Fruit fly (Drosophila melanogaster) whole organism, embryonic: Measurements from ENCODE around the gene Cypl.

Source experiments
- CG17568 ChIP-seq: fragments of 200-800 bp; sonication (Bioruptor generic); optimal IDR thresholded peaks from 2 replicates; lab custom pipeline; 2018; ENCODE audit warnings: missing biosample characterization, mild to moderate bottlenecking, missing genetic modification characterization, moderate library complexity
- CG4328 ChIP-seq: fragments of 200-800 bp; sonication (Bioruptor generic); optimal IDR thresholded peaks from 3 replicates; lab custom pipeline; 2017; ENCODE audit warnings: missing biosample characterization, missing genetic modification reagents, missing genetic modification characterization
- CG6654 ChIP-seq: fragments of 200-800 bp; sonication (Bioruptor generic); optimal IDR thresholded peaks from 2 replicates; lab custom pipeline; 2017; ENCODE audit warnings: missing biosample characterization, mild to moderate bottlenecking, missing genetic modification characterization
- CG7556 ChIP-seq: fragments of 200-800 bp; sonication (Bioruptor generic); optimal IDR thresholded peaks from 2 replicates; lab custom pipeline; 2017; ENCODE audit warnings: missing biosample characterization, mild to moderate bottlenecking, missing genetic modification characterization
- Lhr ChIP-seq: fragments of 200-800 bp; sonication (Bioruptor generic); optimal IDR thresholded peaks from 3 replicates; lab custom pipeline; 2017; ENCODE audit warnings: mild to moderate bottlenecking, missing biosample characterization, missing genetic modification reagents, missing genetic modification characterization
- cg ChIP-seq: fragments of 200-800 bp; sonication (Bioruptor generic); optimal IDR thresholded peaks from 3 replicates; lab custom pipeline; 2019; ENCODE audit warnings: missing biosample characterization, mild to moderate bottlenecking, missing genetic modification characterization, moderate library complexity
- prd ChIP-seq, 3 experiments: fragments of >200 bp in 2 of 3; fragments of 200-800 bp in 1 of 3; sonication (Bioruptor generic) in 1 of 3; optimal IDR thresholded peaks in 2 of 3; IDR thresholded peaks in 1 of 3; 2 replicates in 2 of 3; 3 replicates in 1 of 3; pipeline versions ENCODE4 v1.3.6 to Lab custom; 2017 to 2022; ENCODE audit warnings: missing biosample characterization in 1 of 3, missing genetic modification characterization in 1 of 3
- shn ChIP-seq: fragments of 200-800 bp; sonication (Bioruptor generic); optimal IDR thresholded peaks from 3 replicates; lab custom pipeline; 2016; ENCODE audit warnings: missing biosample characterization, missing genetic modification characterization
- ttk ChIP-seq: fragments of 200-800 bp; sonication (Bioruptor generic); IDR thresholded peaks from 2 replicates; pipeline ENCODE4 v2.1.2; 2022; ENCODE audit warnings: missing biosample characterization, missing genetic modification characterization
- zen ChIP-seq: fragments of 200-800 bp; sonication (Bioruptor generic); optimal IDR thresholded peaks from 3 replicates; lab custom pipeline; 2018; ENCODE audit warnings: missing biosample characterization, mild to moderate bottlenecking, missing genetic modification characterization, moderate library complexity

DNA sequence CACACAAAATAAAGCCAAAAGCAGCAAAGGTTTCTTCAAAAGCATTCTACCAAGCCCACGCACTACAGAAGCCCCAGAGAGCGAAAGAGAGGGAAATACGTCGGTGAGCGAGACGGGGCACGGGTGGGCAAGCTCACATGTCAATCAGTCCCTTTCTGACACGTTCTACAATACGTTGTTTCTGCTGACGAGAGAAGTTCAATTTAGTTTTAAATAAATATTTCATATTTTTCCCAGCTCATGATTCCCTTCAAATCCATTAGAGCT is 8.0 kb upstream of the Cypl start:
- TF ChIP-seq ttk (GFP tag; lab: Robert Waterston, UW) (no peak), shn (GFP tag; lab: Kevin White, UChicago) (no peak), zen (tag; lab: Kevin White, UChicago) (no peak), CG6654 (no peak), prd (optimal IDR thresholded peaks at IDR 0.05; lab: Kevin White, UChicago) (no peak), prd (GFP tag; IDR thresholded peaks at IDR 0.05; lab: Robert Waterston, UW) (no peak), Lhr (GFP tag; lab: Kevin White, UChicago) (no peak), cg (no peak), CG17568 (GFP tag; lab: Kevin White, UChicago) (no peak), CG7556 (GFP tag; lab: Kevin White, UChicago) (no peak), CG4328 (GFP tag; lab: Kevin White, UChicago) (no peak)
